Worm (Caenorhabditis elegans): ENCODE results near the gene set-1.
A peak's percentile ranks its signal among the peaks of the same experiment; 100 is the strongest.

set-1 gene

ce11 chrIII:6419409-6419944 lies 32.7 kb downstream of the set-1 start, which contains the start of gene atgl-1:
Gene atgl-1 (minus strand): TSS chrIII:6419459.
- no peak for TF ChIP-seq efl-1 (optimal IDR thresholded peaks at IDR 0.05)
- peak in 1 of 2 experiments; percentile 51 for TF ChIP-seq efl-1 (GFP tag; optimal IDR thresholded peaks at IDR 0.05 in 1 of 2)
- no peak for TF ChIP-seq mef-2 (tag; optimal IDR thresholded peaks at IDR 0.05)
- TF ChIP-seq blmp-1 (tag; optimal IDR thresholded peaks at IDR 0.05): peak; percentile 46
- TF ChIP-seq zag-1 (tag; optimal IDR thresholded peaks at IDR 0.05): no peak
- TF ChIP-seq unc-86 (tag; optimal IDR thresholded peaks at IDR 0.05): no peak
- no peak for TF ChIP-seq irx-1 (tag; optimal IDR thresholded peaks at IDR 0.05)
- TF ChIP-seq nhr-71 (tag; optimal IDR thresholded peaks at IDR 0.05): peak; percentile 37
- peak; percentile 84 for TF ChIP-seq nhr-85 (tag)
- TF ChIP-seq dsc-1 (tag; optimal IDR thresholded peaks at IDR 0.05): no peak
- no peak for TF ChIP-seq zip-4 (GFP tag; optimal IDR thresholded peaks at IDR 0.05)
- TF ChIP-seq mep-1 (tag; optimal IDR thresholded peaks at IDR 0.05): no peak
- no peak for TF ChIP-seq C16A3.4 (tag; optimal IDR thresholded peaks at IDR 0.05)
- no peak for TF ChIP-seq efl-3 (GFP tag; optimal IDR thresholded peaks at IDR 0.05)
- TF ChIP-seq dpl-1 (GFP tag; optimal IDR thresholded peaks at IDR 0.05): no peak
- TF ChIP-seq ceh-88 (GFP tag; IDR thresholded peaks at IDR 0.05): no peak
- TF ChIP-seq fkh-10 (GFP tag; optimal IDR thresholded peaks at IDR 0.05): no peak
- TF ChIP-seq elt-2 (tag; optimal IDR thresholded peaks at IDR 0.05): no peak
- no peak for TF ChIP-seq lin-15B (tag; optimal IDR thresholded peaks at IDR 0.05)
- TF ChIP-seq nhr-12 (tag; optimal IDR thresholded peaks at IDR 0.05): no peak
- TF ChIP-seq snu-23 (GFP tag; optimal IDR thresholded peaks at IDR 0.05): no peak
- peak in 1 of 6 experiments; percentile 18 for TF ChIP-seq elt-3 (tag; optimal IDR thresholded peaks at IDR 0.05)
- peak; percentile 62 for TF ChIP-seq lin-14 (GFP tag; optimal IDR thresholded peaks at IDR 0.05)
- TF ChIP-seq rnt-1 (tag; optimal IDR thresholded peaks at IDR 0.05): no peak
- no peak for TF ChIP-seq isw-1 (GFP tag; IDR thresholded peaks at IDR 0.05)
- peak; percentile 3 for TF ChIP-seq nhr-20 (tag; optimal IDR thresholded peaks at IDR 0.05)
- TF ChIP-seq lin-13 (GFP tag; optimal IDR thresholded peaks at IDR 0.05): no peak
- TF ChIP-seq ztf-4 (tag; optimal IDR thresholded peaks at IDR 0.05): no peak
- TF ChIP-seq unc-30 (tag; optimal IDR thresholded peaks at IDR 0.05): no peak

- TF ChIP-seq egl-13 (tag; optimal IDR thresholded peaks at IDR 0.05): no peak
- TF ChIP-seq nhr-85 (tag): peak; percentile 75
These were observed 33.9 kb downstream of the set-1 start for ce11 chrIII:6418254-6418653.

- TF ChIP-seq fos-1 (tag; optimal IDR thresholded peaks at IDR 0.05): no peak
- no peak for TF ChIP-seq C34B4.2 (tag; optimal IDR thresholded peaks at IDR 0.05)
- TF ChIP-seq aly-2 (tag; optimal IDR thresholded peaks at IDR 0.05): peak; percentile 39
- TF ChIP-seq ama-1 (optimal IDR thresholded peaks at IDR 0.05): peak; percentile 38
- TF ChIP-seq ceh-63 (GFP tag; optimal IDR thresholded peaks at IDR 0.05): no peak
- TF ChIP-seq snu-23 (GFP tag; optimal IDR thresholded peaks at IDR 0.05): peak; percentile 42
- TF ChIP-seq nhr-71 (tag; optimal IDR thresholded peaks at IDR 0.05): peak; percentile 45
- peak; percentile 70 for TF ChIP-seq nhr-85 (tag)
- TF ChIP-seq grh-1 (GFP tag; IDR thresholded peaks at IDR 0.05): peak; percentile 32; the same call in 1 of the 2 replicates
- TF ChIP-seq nhr-77 (tag; optimal IDR thresholded peaks at IDR 0.05): no peak
- peak; percentile 42 for TF ChIP-seq nhr-47 (tag; optimal IDR thresholded peaks at IDR 0.05)
- TF ChIP-seq tbx-2 (tag; optimal IDR thresholded peaks at IDR 0.05): peak; percentile 27
- no peak for TF ChIP-seq fkh-8 (tag; optimal IDR thresholded peaks at IDR 0.05)
- TF ChIP-seq ztf-4 (tag; optimal IDR thresholded peaks at IDR 0.05): peak; percentile 41
- TF ChIP-seq mep-1 (tag; optimal IDR thresholded peaks at IDR 0.05): no peak
- peak; percentile 7 for TF ChIP-seq dsc-1 (tag; optimal IDR thresholded peaks at IDR 0.05)
- TF ChIP-seq nhr-90 (tag; optimal IDR thresholded peaks at IDR 0.05; ENCODE audit: poor library complexity): peak; percentile 40
- TF ChIP-seq nhr-20 (tag; optimal IDR thresholded peaks at IDR 0.05): peak; percentile 5
These were observed 36.7 kb downstream of the set-1 start, which contains the start of gene nas-4 for ce11 chrIII:6415306-6415973. Gene nas-4 (minus strand): TSS chrIII:6415656.
